Worm (Caenorhabditis elegans) whole organism, early embryonic: ENCODE measurements around the gene math-14.

Experiments used
- B0310.2 ChIP-seq: sonication (generic microtip); optimal IDR thresholded peaks from 2 replicates; lab custom pipeline; 2016; ENCODE audit warnings: mild to moderate bottlenecking, missing genetic modification characterization, missing compliant biosample characterization
- F13C5.2 ChIP-seq: sonication (generic microtip); optimal IDR thresholded peaks from 2 replicates; lab custom pipeline; 2017; ENCODE audit warnings: mild to moderate bottlenecking, missing genetic modification characterization, inconsistent platforms, missing compliant biosample characterization
- aly-1 ChIP-seq: sonication (generic microtip); optimal IDR thresholded peaks from 2 replicates; lab custom pipeline; 2016; ENCODE audit warnings: missing genetic modification characterization, missing compliant biosample characterization
- ama-1 ChIP-seq: fragments of 150-350 bp; optimal IDR thresholded peaks from 2 replicates; lab custom pipeline; 2014
- ceh-13 ChIP-seq: fragments of 200-800 bp; sonication (Bioruptor generic); optimal IDR thresholded peaks from 2 replicates; lab custom pipeline; 2018; ENCODE audit warnings: mild to moderate bottlenecking, missing genetic modification characterization, missing compliant biosample characterization
- ceh-36 ChIP-seq: sonication (generic microtip); optimal IDR thresholded peaks from 2 replicates; lab custom pipeline; 2016; ENCODE audit warnings: missing genetic modification characterization, inconsistent platforms, missing compliant biosample characterization
- ets-7 ChIP-seq: sonication (generic microtip); optimal IDR thresholded peaks from 2 replicates; lab custom pipeline; 2016; ENCODE audit warnings: missing genotype, missing genetic modification characterization, missing compliant biosample characterization
- flt-1 ChIP-seq: fragments of 200-800 bp; sonication (Bioruptor generic); IDR thresholded peaks from 2 replicates; pipeline ENCODE4 v1.3.6; 2022; ENCODE audit warnings: missing genetic modification characterization, missing compliant biosample characterization
- hmbx-1 ChIP-seq: sonication (generic microtip); optimal IDR thresholded peaks from 2 replicates; lab custom pipeline; 2016; ENCODE audit warnings: mild to moderate bottlenecking, missing genetic modification characterization, missing compliant biosample characterization
- hmg-4 ChIP-seq: fragments of 200-800 bp; sonication (Bioruptor generic); optimal IDR thresholded peaks from 2 replicates; lab custom pipeline; 2018; ENCODE audit warnings: mild to moderate bottlenecking, missing genetic modification characterization, missing compliant biosample characterization
- hnd-1 ChIP-seq: sonication (generic microtip); optimal IDR thresholded peaks from 2 replicates; lab custom pipeline; 2016; ENCODE audit warnings: missing genetic modification characterization, missing compliant biosample characterization
- pes-1 ChIP-seq: fragments of 200-800 bp; sonication (Bioruptor generic); IDR thresholded peaks from 2 replicates; pipeline ENCODE4 v1.3.6; 2022; ENCODE audit warnings: missing genetic modification reagents, missing genetic modification characterization, missing compliant biosample characterization
- scrt-1 ChIP-seq: fragments of 200-800 bp; sonication (Bioruptor generic); IDR thresholded peaks from 2 replicates; pipeline ENCODE4 v1.3.6; 2022; ENCODE audit warnings: missing genetic modification characterization, missing compliant biosample characterization
- sea-1 ChIP-seq: fragments of 200-800 bp; sonication (Bioruptor generic); conservative IDR thresholded peaks from 2 replicates; pipeline ENCODE4 v1.3.6; 2022; ENCODE audit warnings: missing genetic modification characterization, missing compliant biosample characterization
- tbx-11 ChIP-seq: fragments of 200-800 bp; sonication (Bioruptor generic); IDR thresholded peaks from 2 replicates; pipeline ENCODE4 v1.3.6; 2022; ENCODE audit warnings: missing genetic modification characterization, missing compliant biosample characterization
- tbx-37 ChIP-seq: fragments of 200-800 bp; sonication (Bioruptor generic); conservative IDR thresholded peaks from 2 replicates; pipeline ENCODE4 v1.3.6; 2022; ENCODE audit warnings: missing genetic modification reagents, missing genetic modification characterization, missing compliant biosample characterization
- tra-4 ChIP-seq: sonication (generic microtip); optimal IDR thresholded peaks from 2 replicates; lab custom pipeline; 2017; ENCODE audit warnings: missing genetic modification characterization, missing compliant biosample characterization

The math-14 gene

DNA sequence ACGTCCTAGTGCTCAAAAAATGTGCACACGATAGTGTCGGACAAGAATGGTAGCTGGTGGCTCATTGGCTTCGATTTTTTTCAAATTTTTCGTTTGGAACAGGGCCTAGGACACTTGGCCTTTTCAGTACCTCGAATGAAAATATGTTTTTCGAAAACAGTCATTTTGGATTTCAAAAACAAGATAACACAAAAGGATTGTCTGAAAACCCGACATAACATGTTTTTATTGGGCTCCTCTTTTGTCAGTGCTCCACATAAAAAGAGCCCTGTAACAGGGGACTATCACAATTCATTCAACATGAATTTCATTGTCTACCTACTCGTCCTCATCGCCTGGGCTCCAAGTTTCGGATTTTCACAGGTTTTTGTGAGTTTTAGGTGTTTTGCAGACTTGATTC, 4.9 kb upstream of the math-14 start, which contains the start of gene C16C4.17:
TSS of gene C16C4.17 (plus strand) at position 301 of the 400 bp plus-strand sequence.
- TF ChIP-seq flt-1 (GFP tag; lab: Robert Waterston, UW) (no peak), hmbx-1 (tag; lab: Kevin White, UChicago) (no peak), ceh-36 (tag; lab: Kevin White, UChicago) (no peak), hnd-1 (tag; lab: Kevin White, UChicago) (no peak), sea-1 (GFP tag; lab: Robert Waterston, UW) (no peak), ama-1 (lab: Kevin White, UChicago) (no peak), ceh-13 (GFP tag; lab: Kevin White, UChicago) (no peak), pes-1 (GFP tag; lab: Robert Waterston, UW) (no peak), tbx-37 (GFP tag; lab: Robert Waterston, UW) (no peak), ets-7 (tag; lab: Kevin White, UChicago) (no peak), F13C5.2 (tag; lab: Kevin White, UChicago) (no peak), hmg-4 (GFP tag; lab: Kevin White, UChicago) (no peak)

DNA sequence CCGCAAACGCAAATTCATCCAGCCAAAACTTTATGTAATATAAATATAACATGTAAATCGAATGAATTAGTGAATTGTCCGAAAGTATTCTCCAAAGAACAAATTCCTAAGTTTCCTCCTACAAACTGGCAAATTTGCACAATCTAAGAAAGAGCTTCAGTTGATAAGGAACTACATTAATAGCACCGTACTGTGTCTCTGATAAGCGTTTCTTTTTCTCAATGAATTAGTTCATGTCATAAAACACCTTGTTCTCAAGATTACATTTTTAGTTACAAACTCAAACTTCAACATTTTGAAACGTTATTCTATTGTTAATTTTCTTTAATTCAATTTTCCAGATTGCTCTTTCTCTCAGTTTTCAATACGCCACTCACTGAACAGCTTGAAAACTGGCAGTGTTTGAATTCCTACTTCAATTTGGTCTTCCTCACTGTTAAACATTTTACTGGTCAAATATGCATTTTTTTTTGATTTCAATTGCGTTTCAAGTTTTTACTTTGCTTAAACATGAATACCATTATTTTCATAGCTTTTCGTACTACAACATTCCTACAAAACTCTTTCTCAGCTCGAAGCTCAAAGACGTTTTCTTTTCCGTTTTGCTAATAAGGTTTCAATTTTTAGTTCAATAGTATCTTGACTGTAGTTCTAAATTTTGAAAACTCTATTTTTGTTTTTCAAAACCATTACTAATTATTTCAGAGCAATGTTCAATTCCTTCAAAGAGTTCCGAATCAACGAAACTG, 3.4 kb upstream of the math-14 start, which contains the start of gene math-15:
TSS of gene math-15 (plus strand) at position 699 of the 749 bp plus-strand sequence.
- TF ChIP-seq hmbx-1 (tag; lab: Kevin White, UChicago) (no peak), tra-4 (tag; lab: Kevin White, UChicago) (no peak), ceh-36 (tag; lab: Kevin White, UChicago) (no peak)

ce11 chrII:1870875-1871592, 1.8 kb downstream of the math-14 start, which contains the start of gene math-10:
Gene math-10, plus strand, starts transcription at chrII:1871542.
- TF ChIP-seq ceh-13 (GFP tag; lab: Kevin White, UChicago), result no peak
- TF ChIP-seq scrt-1 (GFP tag; lab: Robert Waterston, UW), result no peak
- no peak for TF ChIP-seq hmbx-1 (tag; lab: Kevin White, UChicago)
- no peak for TF ChIP-seq B0310.2 (tag; lab: Kevin White, UChicago)
- no peak for TF ChIP-seq ceh-36 (tag; lab: Kevin White, UChicago)

DNA sequence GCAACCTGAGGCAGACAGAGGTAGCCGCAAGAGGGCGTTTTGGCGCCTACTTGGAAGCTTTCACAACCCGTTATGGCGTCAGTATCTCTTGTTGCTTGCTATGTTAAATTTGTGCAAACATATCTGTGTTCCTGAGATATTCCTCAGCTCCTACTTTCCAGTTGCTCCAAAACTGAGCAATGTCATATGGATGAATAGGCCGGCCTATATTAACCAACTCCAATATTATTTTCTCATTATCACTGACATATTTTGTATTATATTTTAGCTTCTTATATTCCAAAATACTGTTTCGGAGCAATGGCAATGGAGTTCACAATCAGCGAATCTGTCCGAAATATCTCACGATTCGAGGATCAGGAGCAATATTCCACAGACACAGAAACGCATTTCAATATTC, 6.4 kb downstream of the math-14 start, which contains the start of gene math-13:
TSS of gene math-13 (plus strand) at position 301 of the 400 bp plus-strand sequence.
- TF ChIP-seq ets-7 (tag; lab: Kevin White, UChicago) (no peak), tbx-11 (no peak), flt-1 (GFP tag; lab: Robert Waterston, UW) (no peak), ceh-36 (tag; lab: Kevin White, UChicago) (no peak), pes-1 (GFP tag; lab: Robert Waterston, UW) (no peak), tbx-37 (GFP tag; lab: Robert Waterston, UW) (no peak), ceh-13 (GFP tag; lab: Kevin White, UChicago) (no peak), tra-4 (tag; lab: Kevin White, UChicago) (no peak), hmbx-1 (tag; lab: Kevin White, UChicago) (no peak), hnd-1 (tag; lab: Kevin White, UChicago) (no peak), B0310.2 (tag; lab: Kevin White, UChicago) (no peak), F13C5.2 (tag; lab: Kevin White, UChicago) (no peak)

ce11 chrII:1878663-1879062, 9.4 kb downstream of the math-14 start, which contains the start of gene math-16:
Gene math-16, minus strand, starts transcription at chrII:1878763.
- TF ChIP-seq ceh-13 (GFP tag; lab: Kevin White, UChicago) (no peak), tra-4 (tag; lab: Kevin White, UChicago) (no peak), hmbx-1 (tag; lab: Kevin White, UChicago) (no peak), ama-1 (lab: Kevin White, UChicago) (no peak)

DNA sequence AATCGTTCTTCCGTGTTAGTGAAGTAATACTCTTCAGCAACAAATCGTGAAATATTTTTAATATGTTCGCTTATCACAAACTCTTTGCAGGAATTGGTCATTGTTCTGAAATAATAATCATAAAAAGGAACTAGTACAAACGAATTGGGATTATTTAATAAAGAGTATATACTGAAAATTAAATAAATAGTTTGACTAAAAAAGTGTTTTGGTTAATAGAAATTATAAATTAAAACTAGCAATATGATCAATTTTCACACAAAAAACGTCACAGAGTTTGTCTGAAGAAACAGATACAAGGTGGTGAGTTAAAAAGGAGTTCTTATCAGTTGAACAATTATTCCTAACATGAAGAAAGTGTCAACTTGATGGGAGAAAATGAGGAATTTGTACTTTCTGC, 13.5 kb downstream of the math-14 start, which contains the start of gene math-5:
TSS of gene math-5 (minus strand) at position 101 of the 400 bp plus-strand sequence.
- TF ChIP-seq tra-4 (tag; lab: Kevin White, UChicago) (no peak), aly-1 (tag; lab: Kevin White, UChicago) (no peak), ets-7 (tag; lab: Kevin White, UChicago) (no peak), tbx-11 (no peak), hnd-1 (tag; lab: Kevin White, UChicago) (no peak), sea-1 (GFP tag; lab: Robert Waterston, UW) (no peak), flt-1 (GFP tag; lab: Robert Waterston, UW) (no peak), ceh-13 (GFP tag; lab: Kevin White, UChicago) (no peak), ama-1 (lab: Kevin White, UChicago) (no peak), hmbx-1 (tag; lab: Kevin White, UChicago) (no peak), pes-1 (GFP tag; lab: Robert Waterston, UW) (no peak), scrt-1 (GFP tag; lab: Robert Waterston, UW) (no peak), B0310.2 (tag; lab: Kevin White, UChicago) (no peak), F13C5.2 (tag; lab: Kevin White, UChicago) (no peak), ceh-36 (tag; lab: Kevin White, UChicago) (no peak), tbx-37 (GFP tag; lab: Robert Waterston, UW) (no peak), hmg-4 (GFP tag; lab: Kevin White, UChicago) (no peak)

ce11 chrII:1884635-1885034, 15.4 kb downstream of the math-14 start, which contains the start of gene math-6:
Gene math-6, minus strand, starts transcription at chrII:1884735.
- TF ChIP-seq aly-1 (tag; lab: Kevin White, UChicago) (no peak), B0310.2 (tag; lab: Kevin White, UChicago) (no peak), hmg-4 (GFP tag; lab: Kevin White, UChicago) (no peak), flt-1 (GFP tag; lab: Robert Waterston, UW) (no peak), F13C5.2 (tag; lab: Kevin White, UChicago) (no peak), ets-7 (tag; lab: Kevin White, UChicago) (no peak), sea-1 (GFP tag; lab: Robert Waterston, UW) (no peak), hmbx-1 (tag; lab: Kevin White, UChicago) (no peak), tbx-11 (no peak), ceh-13 (GFP tag; lab: Kevin White, UChicago) (no peak), pes-1 (GFP tag; lab: Robert Waterston, UW) (no peak), ama-1 (lab: Kevin White, UChicago) (no peak), scrt-1 (GFP tag; lab: Robert Waterston, UW) (no peak), tra-4 (tag; lab: Kevin White, UChicago) (no peak), tbx-37 (GFP tag; lab: Robert Waterston, UW) (no peak), hnd-1 (tag; lab: Kevin White, UChicago) (no peak), ceh-36 (tag; lab: Kevin White, UChicago) (no peak)
